Worm (Caenorhabditis elegans) whole organism, young adult: ENCODE results near the gene ugt-36.
A peak's percentile ranks its signal among the peaks of the same experiment; 100 is the strongest.

Source experiments
- B0336.3 ChIP-seq: fragments of 200-800 bp; sonication (Bioruptor generic); IDR thresholded peaks from 2 replicates; pipeline ENCODE4 v1.3.6; 2022; ENCODE audit warnings: missing genetic modification characterization, missing compliant biosample characterization
- C17E4.6 ChIP-seq: fragments of 200-800 bp; sonication (Bioruptor generic); IDR thresholded peaks from 2 replicates; pipeline ENCODE4 v1.3.6; 2022; ENCODE audit warnings: missing genetic modification reagents, missing genetic modification characterization, missing compliant biosample characterization
- D2030.7 ChIP-seq: fragments of 200-800 bp; sonication (Bioruptor generic); IDR thresholded peaks from 2 replicates; pipeline ENCODE4 v1.3.6; 2022; ENCODE audit warnings: missing genetic modification reagents, missing genetic modification characterization, missing compliant biosample characterization
- F33H1.4 ChIP-seq: fragments of 200-800 bp; sonication (Bioruptor generic); IDR thresholded peaks from 2 replicates; pipeline ENCODE4 v1.3.6; 2022; ENCODE audit warnings: missing genetic modification reagents, missing genetic modification characterization, missing compliant biosample characterization
- F49E8.2 ChIP-seq: sonication (generic microtip); optimal IDR thresholded peaks from 3 replicates; lab custom pipeline; 2017; ENCODE audit warnings: missing genetic modification characterization, mild to moderate bottlenecking, missing compliant biosample characterization, antibody characterized with exemption, moderate library complexity; ENCODE audit not compliant: insufficient read depth
- F57C9.4 ChIP-seq: sonication (generic microtip); optimal IDR thresholded peaks from 2 replicates; lab custom pipeline; 2017; ENCODE audit warnings: mild to moderate bottlenecking, missing genetic modification characterization, missing compliant biosample characterization
- T26A5.8 ChIP-seq: sonication (generic microtip); optimal IDR thresholded peaks from 2 replicates; lab custom pipeline; 2016; ENCODE audit warnings: missing genetic modification characterization, missing compliant biosample characterization
- Y53G8AR.9 ChIP-seq: fragments of 200-800 bp; sonication (Bioruptor generic); conservative IDR thresholded peaks from 2 replicates; pipeline ENCODE4 v1.3.6; 2022; ENCODE audit warnings: missing genetic modification reagents, missing genetic modification characterization, missing compliant biosample characterization
- atf-7 ChIP-seq: sonication (generic microtip); optimal IDR thresholded peaks from 2 replicates; lab custom pipeline; 2017; ENCODE audit warnings: mild to moderate bottlenecking, missing genetic modification characterization, missing compliant biosample characterization
- attf-5 ChIP-seq: fragments of 200-800 bp; sonication (Bioruptor generic); optimal IDR thresholded peaks from 2 replicates; lab custom pipeline; 2018; ENCODE audit warnings: mild to moderate bottlenecking, missing genetic modification characterization, missing compliant biosample characterization
- cebp-2 ChIP-seq: fragments of 200-800 bp; sonication (Bioruptor generic); IDR thresholded peaks from 2 replicates; pipeline ENCODE4 v1.3.6; 2022; ENCODE audit warnings: missing genetic modification characterization, missing compliant biosample characterization
- ceh-58 ChIP-seq: fragments of 200-800 bp; sonication (Bioruptor generic); IDR thresholded peaks from 2 replicates; pipeline ENCODE4 v1.3.6; 2022; ENCODE audit warnings: missing genetic modification characterization, missing compliant biosample characterization
- ceh-79 ChIP-seq: sonication (generic microtip); optimal IDR thresholded peaks from 2 replicates; lab custom pipeline; 2017; ENCODE audit warnings: mild to moderate bottlenecking, missing genetic modification characterization, missing compliant biosample characterization
- chd-7 ChIP-seq: sonication (generic microtip); optimal IDR thresholded peaks from 2 replicates; lab custom pipeline; 2016; ENCODE audit warnings: mild to moderate bottlenecking, missing genetic modification characterization, moderate library complexity, missing compliant biosample characterization
- dpl-1 ChIP-seq: fragments of 150-350 bp; optimal IDR thresholded peaks from 2 replicates; lab custom pipeline; 2014; ENCODE audit warnings: missing biosample characterization, missing genetic modification reagents, missing genetic modification characterization
- egl-18 ChIP-seq: fragments of 200-800 bp; sonication (Bioruptor generic); IDR thresholded peaks from 2 replicates; pipeline ENCODE4 v1.3.6; 2022; ENCODE audit warnings: missing genetic modification reagents, missing genetic modification characterization, missing compliant biosample characterization
- egl-44 ChIP-seq: fragments of 200-800 bp; sonication (Bioruptor generic); IDR thresholded peaks from 2 replicates; pipeline ENCODE4 v1.3.6; 2022; ENCODE audit warnings: missing genetic modification reagents, missing genetic modification characterization, missing compliant biosample characterization
- fkh-3 ChIP-seq: sonication (generic microtip); optimal IDR thresholded peaks from 2 replicates; lab custom pipeline; 2016; ENCODE audit warnings: mild to moderate bottlenecking, missing genetic modification characterization, missing compliant biosample characterization
- him-1 ChIP-seq: sonication (generic microtip); optimal IDR thresholded peaks from 2 replicates; lab custom pipeline; 2016; ENCODE audit warnings: missing genotype, missing genetic modification reagents, missing genetic modification characterization, missing compliant biosample characterization
- hlh-12 ChIP-seq: sonication (generic microtip); optimal IDR thresholded peaks from 2 replicates; lab custom pipeline; 2016; ENCODE audit warnings: missing genetic modification characterization, missing compliant biosample characterization
- hmg-20 ChIP-seq: fragments of 200-800 bp; sonication (Bioruptor generic); IDR thresholded peaks from 2 replicates; pipeline ENCODE4 v1.3.6; 2022; ENCODE audit warnings: missing genetic modification reagents, missing genetic modification characterization, missing compliant biosample characterization
- hsf-1 ChIP-seq: fragments of 200-800 bp; sonication (Bioruptor generic); IDR thresholded peaks from 2 replicates; pipeline ENCODE4 v1.3.6; 2022; ENCODE audit warnings: missing genetic modification reagents, missing genetic modification characterization, missing compliant biosample characterization
- lag-1 ChIP-seq: fragments of 200-800 bp; sonication (Bioruptor generic); IDR thresholded peaks from 2 replicates; pipeline ENCODE4 v1.3.6; 2022; ENCODE audit warnings: missing genetic modification reagents, missing genetic modification characterization, missing compliant biosample characterization
- lin-26 ChIP-seq: fragments of 200-800 bp; sonication (Bioruptor generic); IDR thresholded peaks from 2 replicates; pipeline ENCODE4 v1.3.6; 2022; ENCODE audit warnings: missing genetic modification reagents, missing genetic modification characterization, missing compliant biosample characterization
- lin-35 ChIP-seq, 3 experiments: fragments of 150-350 bp in 2 of 3; sonication (generic microtip) in 1 of 3; optimal IDR thresholded peaks; 2 replicates each; lab custom pipeline; 2014 to 2018; ENCODE audit warnings: missing biosample characterization in 3 of 3, missing genetic modification characterization in 3 of 3, missing genetic modification reagents in 3 of 3
- lin-54 ChIP-seq: fragments of 200-800 bp; sonication (Bioruptor generic); optimal IDR thresholded peaks from 2 replicates; lab custom pipeline; 2018; ENCODE audit warnings: mild to moderate bottlenecking, missing genetic modification characterization, missing compliant biosample characterization
- lir-1 ChIP-seq: fragments of 200-800 bp; sonication (Bioruptor generic); conservative IDR thresholded peaks from 2 replicates; pipeline ENCODE4 v1.3.6; 2022; ENCODE audit warnings: missing genetic modification reagents, missing genetic modification characterization, missing compliant biosample characterization
- lsl-1 ChIP-seq: fragments of 200-800 bp; sonication (Bioruptor generic); optimal IDR thresholded peaks from 2 replicates; lab custom pipeline; 2018; ENCODE audit warnings: mild to moderate bottlenecking, missing genetic modification characterization, moderate library complexity, missing compliant biosample characterization
- madf-6 ChIP-seq: fragments of 200-800 bp; sonication (Bioruptor generic); IDR thresholded peaks from 2 replicates; pipeline ENCODE4 v1.3.6; 2022; ENCODE audit warnings: missing genetic modification reagents, missing genetic modification characterization, missing compliant biosample characterization
- madf-8 ChIP-seq: fragments of 200-800 bp; sonication (Bioruptor generic); conservative IDR thresholded peaks from 2 replicates; pipeline ENCODE4 v1.3.6; 2022; ENCODE audit warnings: missing genetic modification reagents, missing genetic modification characterization, missing compliant biosample characterization
- mcd-1 ChIP-seq: fragments of 200-800 bp; sonication (Bioruptor generic); IDR thresholded peaks from 2 replicates; pipeline ENCODE4 v1.3.6; 2022; ENCODE audit warnings: missing genetic modification reagents, missing genetic modification characterization, missing compliant biosample characterization
- mxl-1 ChIP-seq: sonication (generic microtip); optimal IDR thresholded peaks from 2 replicates; lab custom pipeline; 2016; ENCODE audit warnings: missing genetic modification characterization, missing compliant biosample characterization
- nfya-2 ChIP-seq: fragments of 200-800 bp; sonication (Bioruptor generic); IDR thresholded peaks from 2 replicates; pipeline ENCODE4 v1.3.6; 2022; ENCODE audit warnings: missing genetic modification reagents, missing genetic modification characterization, missing compliant biosample characterization
- nhr-27 ChIP-seq: fragments of 200-800 bp; sonication (Bioruptor generic); optimal IDR thresholded peaks from 2 replicates; lab custom pipeline; 2018; ENCODE audit warnings: mild to moderate bottlenecking, missing genetic modification characterization, moderate library complexity, missing compliant biosample characterization
- pha-4 ChIP-seq: fragments of 150-350 bp; sonication (generic microtip); optimal IDR thresholded peaks from 2 replicates; lab custom pipeline; 2014; ENCODE audit warnings: missing biosample characterization, missing genetic modification reagents, missing genetic modification characterization
- sdz-38 ChIP-seq: sonication (generic microtip); optimal IDR thresholded peaks from 2 replicates; lab custom pipeline; 2016; ENCODE audit warnings: missing genotype, missing genetic modification characterization, missing compliant biosample characterization
- snpc-3.4 ChIP-seq: sonication (generic microtip); optimal IDR thresholded peaks from 2 replicates; lab custom pipeline; 2017; ENCODE audit warnings: missing genetic modification characterization, mild to moderate bottlenecking, missing compliant biosample characterization, antibody characterized with exemption, moderate library complexity, missing genotype, missing genetic modification reagents
- snpc-4 ChIP-seq, 5 experiments: fragments of 150-350 bp in 1 of 5; sonication (generic microtip) in 4 of 5; optimal IDR thresholded peaks; 2 replicates each; lab custom pipeline; 2014 to 2018; ENCODE audit warnings: missing genetic modification characterization in 5 of 5, missing biosample characterization in 3 of 5, antibody characterized with exemption in 2 of 5, mild to moderate bottlenecking in 2 of 5, missing compliant biosample characterization in 2 of 5, missing genotype in 2 of 5, moderate library complexity in 2 of 5, missing genetic modification reagents in 1 of 5
- somi-1 ChIP-seq: fragments of 200-800 bp; sonication (Bioruptor generic); optimal IDR thresholded peaks from 2 replicates; lab custom pipeline; 2018; ENCODE audit warnings: mild to moderate bottlenecking, missing genetic modification characterization, missing compliant biosample characterization
- sptf-2 ChIP-seq: fragments of 200-800 bp; sonication (Bioruptor generic); optimal IDR thresholded peaks from 2 replicates; lab custom pipeline; 2018; ENCODE audit warnings: mild to moderate bottlenecking, missing genetic modification characterization, missing compliant biosample characterization
- tbp1 ChIP-seq: fragments of 200-800 bp; sonication (Bioruptor generic); optimal IDR thresholded peaks from 2 replicates; lab custom pipeline; 2018; ENCODE audit warnings: mild to moderate bottlenecking, missing genetic modification characterization, missing compliant biosample characterization
- unc-130 ChIP-seq: sonication (generic microtip); optimal IDR thresholded peaks from 2 replicates; lab custom pipeline; 2016; ENCODE audit warnings: missing genetic modification reagents, missing genetic modification characterization, missing compliant biosample characterization
- unc-62 ChIP-seq: fragments of 150-350 bp; optimal IDR thresholded peaks from 2 replicates; lab custom pipeline; 2014; ENCODE audit warnings: missing biosample characterization, missing genetic modification reagents, missing genetic modification characterization
- xnd-1 ChIP-seq: sonication (generic microtip); optimal IDR thresholded peaks from 2 replicates; lab custom pipeline; 2016; ENCODE audit warnings: missing genotype, missing genetic modification reagents, missing genetic modification characterization, missing compliant biosample characterization
- ztf-22 ChIP-seq: fragments of 200-800 bp; sonication (Bioruptor generic); optimal IDR thresholded peaks from 2 replicates; lab custom pipeline; 2018; ENCODE audit warnings: mild to moderate bottlenecking, missing genetic modification characterization, moderate library complexity, missing compliant biosample characterization
- ztf-25 ChIP-seq: fragments of 200-800 bp; sonication (Bioruptor generic); IDR thresholded peaks from 2 replicates; pipeline ENCODE4 v1.3.6; 2022; ENCODE audit warnings: missing genetic modification reagents, missing genetic modification characterization, missing compliant biosample characterization
- ztf-26 ChIP-seq: sonication (generic microtip); optimal IDR thresholded peaks from 2 replicates; lab custom pipeline; 2017; ENCODE audit warnings: missing genetic modification characterization, missing compliant biosample characterization
- ztf-6 ChIP-seq: fragments of 200-800 bp; sonication (Bioruptor generic); IDR thresholded peaks from 2 replicates; pipeline ENCODE4 v1.3.6; 2022; ENCODE audit warnings: missing genetic modification reagents, missing genetic modification characterization, missing compliant biosample characterization

Gene ugt-36

ce11 chrV:7198403-7198802 is 31.6 kb downstream of the ugt-36 start (continued):
- peak; percentile 30 for TF ChIP-seq somi-1
- TF ChIP-seq madf-6 (GFP tag; lab: Robert Waterston, UW) = peak; percentile 67; the same call in 1 of the 2 replicates
- no peak for TF ChIP-seq T26A5.8 (tag; lab: Kevin White, UChicago)
- TF ChIP-seq fkh-3 (tag; lab: Kevin White, UChicago) = no peak
- peak; percentile 50; the same call in 1 of the 2 replicates for TF ChIP-seq lin-26 (GFP tag; lab: Robert Waterston, UW)
- TF ChIP-seq lag-1 (GFP tag; lab: Robert Waterston, UW) = no peak
- TF ChIP-seq chd-7 (tag; lab: Kevin White, UChicago) = peak; percentile 43
- TF ChIP-seq egl-44 = no peak
- TF ChIP-seq unc-130 (GFP tag; lab: Kevin White, UChicago) = no peak
- TF ChIP-seq C17E4.6 (GFP tag; lab: Robert Waterston, UW) = no peak
- 0 out of 2 replicates have a peak, but pooled peaks have one; percentile 59 for TF ChIP-seq ztf-25
- TF ChIP-seq B0336.3 (GFP tag; lab: Robert Waterston, UW) = peak; percentile 88
- no peak for TF ChIP-seq sptf-2 (GFP tag; lab: Kevin White, UChicago)
- TF ChIP-seq F49E8.2 (tag; lab: Kevin White, UChicago) = no peak
- no peak for TF ChIP-seq snpc-4 (GFP tag; optimal IDR thresholded peaks at IDR 0.05; lab: Kevin White, UChicago)
- peak in 2 of 4 experiments; percentile 6 to 46 for TF ChIP-seq snpc-4 (tag; optimal IDR thresholded peaks at IDR 0.05; lab: Kevin White, UChicago)
- no peak for TF ChIP-seq ceh-79 (tag; lab: Kevin White, UChicago)
- peak; percentile 76 for TF ChIP-seq him-1 (tag; lab: Kevin White, UChicago)
- no peak for TF ChIP-seq unc-62 (GFP tag; lab: Kevin White, UChicago)
- 0 out of 2 replicates have a peak, but pooled peaks have one; percentile 48 for TF ChIP-seq hmg-20 (GFP tag; lab: Robert Waterston, UW)
- TF ChIP-seq ztf-26 (tag; lab: Kevin White, UChicago) = no peak
- no peak for TF ChIP-seq F57C9.4 (tag; lab: Kevin White, UChicago)
- TF ChIP-seq sdz-38 (tag; lab: Kevin White, UChicago) = no peak
- no peak for TF ChIP-seq ztf-6 (GFP tag; lab: Robert Waterston, UW)
- TF ChIP-seq snpc-3.4 (tag; lab: Kevin White, UChicago) = peak; percentile 6
- TF ChIP-seq lin-35 (GFP tag; optimal IDR thresholded peaks at IDR 0.05; lab: Kevin White, UChicago) = no peak
- TF ChIP-seq ceh-58 (GFP tag; lab: Robert Waterston, UW) = no peak
- peak; percentile 76 for TF ChIP-seq Y53G8AR.9 (GFP tag; lab: Robert Waterston, UW)
- TF ChIP-seq F33H1.4 (GFP tag; lab: Robert Waterston, UW) = 0 out of 2 replicates have a peak, but pooled peaks have one; percentile 21
- TF ChIP-seq cebp-2 (GFP tag; lab: Robert Waterston, UW) = no peak
- TF ChIP-seq, all 124 proteins: peak for 47

DNA sequence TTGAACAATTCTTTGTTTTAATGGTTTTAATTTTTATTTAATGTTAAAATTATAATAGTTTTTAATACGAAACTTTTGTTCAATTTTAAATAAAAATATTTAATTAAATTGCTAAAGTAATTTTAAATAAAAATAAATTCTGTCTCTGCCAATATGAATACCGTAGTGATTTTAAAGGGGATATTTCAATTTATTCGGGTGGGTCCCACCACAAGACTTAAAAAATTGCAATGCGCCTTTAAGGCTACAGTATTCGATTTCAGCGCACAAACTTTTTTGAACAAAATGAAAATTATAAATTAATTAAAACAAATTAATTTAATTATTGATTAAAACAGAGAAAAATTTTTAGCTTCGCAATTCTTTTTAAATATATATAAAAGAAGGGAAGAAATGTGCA is 32.3 kb downstream of the ugt-36 start:
- TF ChIP-seq lsl-1 (peak; percentile 97), attf-5 (GFP tag; lab: Kevin White, UChicago) (no peak), dpl-1 (GFP tag; lab: Kevin White, UChicago) (no peak), atf-7 (tag; lab: Kevin White, UChicago) (no peak), madf-6 (GFP tag; lab: Robert Waterston, UW) (peak; percentile 93), mxl-1 (tag; lab: Kevin White, UChicago) (no peak), hsf-1 (GFP tag; lab: Robert Waterston, UW) (0 out of 2 replicates have a peak, but pooled peaks have one; percentile 14), C17E4.6 (GFP tag; lab: Robert Waterston, UW) (no peak), nhr-27 (tag; lab: Kevin White, UChicago) (no peak), ztf-26 (tag; lab: Kevin White, UChicago) (no peak), lin-54 (GFP tag; lab: Kevin White, UChicago) (peak; percentile 54), mcd-1 (GFP tag; lab: Robert Waterston, UW) (0 out of 2 replicates have a peak, but pooled peaks have one; percentile 7), ztf-22 (GFP tag; lab: Kevin White, UChicago) (no peak), lir-1 (GFP tag; lab: Robert Waterston, UW) (no peak), pha-4 (no peak), nfya-2 (GFP tag; lab: Robert Waterston, UW) (no peak), xnd-1 (tag; lab: Kevin White, UChicago) (peak; percentile 89), lin-35 (GFP tag; optimal IDR thresholded peaks at IDR 0.05; lab: Kevin White, UChicago) (no peak), hlh-12 (tag; lab: Kevin White, UChicago) (no peak), tbp1 (GFP tag; lab: Kevin White, UChicago) (peak; percentile 31), egl-18 (GFP tag; lab: Robert Waterston, UW) (no peak), D2030.7 (GFP tag; lab: Robert Waterston, UW) (peak; percentile 54; the same call in 1 of the 2 replicates), madf-8 (GFP tag; lab: Robert Waterston, UW) (peak; percentile 75)
